Worm (Caenorhabditis elegans) whole organism, midembryonic: ENCODE data around the gene C50C3.19.

Source experiments
- T22C8.4 ChIP-seq: fragments of 200-800 bp; sonication (Bioruptor generic); IDR thresholded peaks from 2 replicates; pipeline ENCODE4 v1.3.6; 2022; ENCODE audit warnings: missing genetic modification characterization, missing compliant biosample characterization
- cog-1 ChIP-seq: sonication (generic microtip); optimal IDR thresholded peaks from 2 replicates; lab custom pipeline; 2016; ENCODE audit warnings: missing genetic modification characterization, missing compliant biosample characterization
- flt-1 ChIP-seq: fragments of 200-800 bp; sonication (Bioruptor generic); IDR thresholded peaks from 2 replicates; pipeline ENCODE4 v1.3.6; 2022; ENCODE audit warnings: missing genetic modification characterization, missing compliant biosample characterization
- klf-2 ChIP-seq: fragments of 200-800 bp; sonication (Bioruptor generic); conservative IDR thresholded peaks from 2 replicates; pipeline ENCODE4 v1.3.6; 2022; ENCODE audit warnings: missing genetic modification reagents, missing genetic modification characterization, missing compliant biosample characterization
- med-1 ChIP-seq: sonication (generic microtip); optimal IDR thresholded peaks from 2 replicates; lab custom pipeline; 2017; ENCODE audit warnings: missing genetic modification characterization, mild to moderate bottlenecking, missing compliant biosample characterization, antibody characterized with exemption, missing genetic modification reagents; ENCODE audit not compliant: insufficient read depth
- ref-1 ChIP-seq: fragments of 200-800 bp; sonication (Bioruptor generic); conservative IDR thresholded peaks from 2 replicates; pipeline ENCODE4 v1.3.6; 2022; ENCODE audit warnings: missing genetic modification reagents, missing genetic modification characterization, missing compliant biosample characterization
- tab-1 ChIP-seq: fragments of 200-800 bp; sonication (Bioruptor generic); IDR thresholded peaks from 2 replicates; pipeline ENCODE4 v1.3.6; 2022; ENCODE audit warnings: missing genetic modification characterization, missing compliant biosample characterization
- ztf-23 ChIP-seq: fragments of 200-800 bp; sonication (Bioruptor generic); IDR thresholded peaks from 2 replicates; pipeline ENCODE4 v1.3.6; 2022; ENCODE audit warnings: missing genetic modification reagents, missing genetic modification characterization, missing compliant biosample characterization
- ztf-29 ChIP-seq: fragments of 200-800 bp; sonication (Bioruptor generic); IDR thresholded peaks from 2 replicates; pipeline ENCODE4 v1.3.6; 2022; ENCODE audit warnings: missing genetic modification reagents, missing genetic modification characterization, missing compliant biosample characterization

C50C3.19 gene

DNA sequence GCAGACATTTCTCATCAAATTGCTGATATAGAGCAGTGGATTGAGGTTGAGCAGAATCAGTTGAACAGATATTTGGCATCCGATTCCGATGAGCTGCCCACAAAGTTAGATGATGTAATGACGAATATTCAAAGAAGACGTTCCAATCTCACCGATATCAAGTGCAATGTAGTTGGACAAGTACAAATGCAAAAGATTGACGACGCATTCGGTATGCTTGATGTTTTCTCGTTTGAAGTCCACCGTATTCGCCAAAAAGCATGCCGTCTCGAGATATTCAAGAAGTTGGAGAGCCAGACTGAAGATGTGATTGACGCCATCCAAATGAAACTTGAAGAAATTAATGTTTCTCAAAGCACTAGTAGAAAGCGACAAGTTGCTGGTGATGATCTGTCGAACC, 5.5 kb upstream of the C50C3.19 start:
- TF ChIP-seq flt-1 (no peak), ztf-23 (GFP tag; lab: Robert Waterston, UW) (no peak), tab-1 (GFP tag; lab: Robert Waterston, UW) (no peak), ztf-29 (GFP tag; lab: Robert Waterston, UW) (no peak), ref-1 (no peak), cog-1 (tag; lab: Kevin White, UChicago) (no peak), klf-2 (GFP tag; lab: Robert Waterston, UW) (no peak), med-1 (GFP tag; lab: Kevin White, UChicago) (no peak), T22C8.4 (no peak)

- no peak for TF ChIP-seq flt-1
- no peak for TF ChIP-seq ref-1
- TF ChIP-seq tab-1 (GFP tag; lab: Robert Waterston, UW) = no peak
- no peak for TF ChIP-seq med-1 (GFP tag; lab: Kevin White, UChicago)
- TF ChIP-seq ztf-23 (GFP tag; lab: Robert Waterston, UW) = no peak
- no peak for TF ChIP-seq klf-2 (GFP tag; lab: Robert Waterston, UW)
- no peak for TF ChIP-seq cog-1 (tag; lab: Kevin White, UChicago)
- no peak for TF ChIP-seq ztf-29 (GFP tag; lab: Robert Waterston, UW)
- no peak for TF ChIP-seq T22C8.4
Measured at ce11 chrIII:8191695-8192094, 1.1 kb downstream of the C50C3.19 start, which contains the start of gene C50C3.1. C50C3.1 (plus strand) TSS chrIII:8191995.

DNA sequence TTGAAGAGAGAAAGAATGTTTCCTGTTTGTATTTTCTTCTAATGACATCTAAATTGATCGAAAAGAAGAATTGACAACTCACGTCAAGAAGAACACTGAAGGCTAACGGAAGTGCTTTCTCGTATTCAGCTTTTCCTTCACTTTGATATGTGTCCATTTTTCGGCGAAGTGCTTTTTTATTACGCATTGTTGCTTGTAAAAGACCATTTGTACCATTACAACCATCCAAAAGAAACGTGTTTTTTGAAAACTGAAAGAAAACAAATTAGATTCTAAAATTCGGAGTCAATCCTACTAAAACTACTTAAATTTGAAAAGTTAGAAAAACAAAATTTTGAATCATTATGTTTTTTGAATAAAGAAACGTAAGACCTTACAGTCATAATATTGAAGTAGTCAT, 8.5 kb downstream of the C50C3.19 start:
- no peak for TF ChIP-seq klf-2 (GFP tag; lab: Robert Waterston, UW)
- no peak for TF ChIP-seq flt-1
- no peak for TF ChIP-seq ztf-23 (GFP tag; lab: Robert Waterston, UW)
- no peak for TF ChIP-seq cog-1 (tag; lab: Kevin White, UChicago)
- no peak for TF ChIP-seq T22C8.4
- TF ChIP-seq ztf-29 (GFP tag; lab: Robert Waterston, UW) = no peak

- no peak for TF ChIP-seq ztf-29 (GFP tag; lab: Robert Waterston, UW)
- no peak for TF ChIP-seq flt-1
- no peak for TF ChIP-seq med-1 (GFP tag; lab: Kevin White, UChicago)
- TF ChIP-seq klf-2 (GFP tag; lab: Robert Waterston, UW) = no peak
- TF ChIP-seq cog-1 (tag; lab: Kevin White, UChicago) = no peak
- no peak for TF ChIP-seq tab-1 (GFP tag; lab: Robert Waterston, UW)
- TF ChIP-seq ref-1 = no peak
- no peak for TF ChIP-seq T22C8.4
- TF ChIP-seq ztf-23 (GFP tag; lab: Robert Waterston, UW) = no peak
Measured at ce11 chrIII:8201117-8201516, 10.5 kb downstream of the C50C3.19 start, which contains the start of gene unc-36. unc-36 (minus strand) TSS chrIII:8201217.

ce11 chrIII:8201760-8202159, 11.2 kb downstream of the C50C3.19 start:
- TF ChIP-seq ref-1 = no peak
- no peak for TF ChIP-seq T22C8.4
- no peak for TF ChIP-seq med-1 (GFP tag; lab: Kevin White, UChicago)
- TF ChIP-seq cog-1 (tag; lab: Kevin White, UChicago) = no peak
- no peak for TF ChIP-seq klf-2 (GFP tag; lab: Robert Waterston, UW)
- TF ChIP-seq tab-1 (GFP tag; lab: Robert Waterston, UW) = no peak
- no peak for TF ChIP-seq ztf-23 (GFP tag; lab: Robert Waterston, UW)
- no peak for TF ChIP-seq ztf-29 (GFP tag; lab: Robert Waterston, UW)
- TF ChIP-seq flt-1 = no peak

DNA sequence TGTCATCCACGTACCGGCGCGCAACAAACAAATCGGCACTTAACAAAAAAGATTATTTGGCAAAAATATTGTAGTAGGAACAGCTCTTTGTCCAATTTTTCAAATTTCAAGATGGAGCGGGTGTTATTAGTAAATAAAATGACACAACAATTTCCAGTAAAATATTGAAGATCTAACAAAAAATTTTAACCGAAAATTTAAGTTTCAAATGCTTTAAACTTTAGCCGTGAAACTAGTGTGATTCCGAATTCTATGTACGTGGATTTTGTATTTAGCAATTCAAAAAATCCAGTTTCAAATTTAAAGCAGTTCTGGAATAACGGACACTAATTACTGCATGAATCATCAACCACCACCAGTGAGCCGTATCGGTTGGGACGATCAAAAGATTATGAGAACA, 12.1 kb downstream of the C50C3.19 start, which contains the start of gene snb-5:
TSS of gene snb-5 (plus strand) at position 301 of the 400 bp plus-strand sequence.
- TF ChIP-seq cog-1 (tag; lab: Kevin White, UChicago) (no peak), ztf-23 (GFP tag; lab: Robert Waterston, UW) (no peak), flt-1 (no peak), tab-1 (GFP tag; lab: Robert Waterston, UW) (no peak), med-1 (GFP tag; lab: Kevin White, UChicago) (no peak), ztf-29 (GFP tag; lab: Robert Waterston, UW) (no peak), T22C8.4 (no peak)

ce11 chrIII:8209775-8210174, 19.2 kb downstream of the C50C3.19 start, which contains the start of gene C30A5.10:
C30A5.10 (minus strand) TSS chrIII:8209875.
- TF ChIP-seq ztf-23 (GFP tag; lab: Robert Waterston, UW) (no peak), cog-1 (tag; lab: Kevin White, UChicago) (no peak), ztf-29 (GFP tag; lab: Robert Waterston, UW) (no peak), T22C8.4 (no peak), med-1 (GFP tag; lab: Kevin White, UChicago) (no peak), ref-1 (no peak), flt-1 (no peak), tab-1 (GFP tag; lab: Robert Waterston, UW) (no peak), klf-2 (GFP tag; lab: Robert Waterston, UW) (no peak)

ce11 chrIII:8211562-8211961, 21.0 kb downstream of the C50C3.19 start:
- TF ChIP-seq ref-1 (no peak), klf-2 (GFP tag; lab: Robert Waterston, UW) (no peak), ztf-29 (GFP tag; lab: Robert Waterston, UW) (no peak), tab-1 (GFP tag; lab: Robert Waterston, UW) (no peak), med-1 (GFP tag; lab: Kevin White, UChicago) (no peak), flt-1 (no peak), ztf-23 (GFP tag; lab: Robert Waterston, UW) (no peak), T22C8.4 (no peak), cog-1 (tag; lab: Kevin White, UChicago) (no peak)

DNA sequence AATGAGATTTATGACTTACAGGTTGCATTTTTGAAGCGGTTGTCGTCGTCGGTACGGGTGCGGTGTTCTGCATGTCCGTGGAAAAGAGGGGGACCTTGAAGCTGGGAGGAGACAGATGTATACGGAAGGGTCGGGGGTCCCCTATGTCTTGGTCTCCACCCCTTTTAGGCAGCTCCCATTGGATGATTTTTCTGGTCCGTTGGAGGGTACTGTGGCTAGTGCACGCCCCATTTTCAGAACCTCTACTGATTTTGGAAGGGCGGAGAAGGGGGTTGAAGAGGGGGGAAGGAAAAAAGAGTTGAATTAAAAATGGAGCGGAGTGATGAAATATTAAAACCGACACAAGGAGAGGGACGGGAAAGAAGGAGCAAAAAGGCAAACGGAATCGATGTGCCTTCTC, 25.6 kb downstream of the C50C3.19 start, which contains the start of gene unc-86:
TSS of gene unc-86 (minus strand) at position 113 of the 400 bp plus-strand sequence.
- TF ChIP-seq cog-1 (tag; lab: Kevin White, UChicago) (no peak), med-1 (GFP tag; lab: Kevin White, UChicago) (no peak), ztf-23 (GFP tag; lab: Robert Waterston, UW) (no peak), T22C8.4 (no peak), klf-2 (GFP tag; lab: Robert Waterston, UW) (no peak), flt-1 (no peak), ztf-29 (GFP tag; lab: Robert Waterston, UW) (no peak), ref-1 (no peak), tab-1 (GFP tag; lab: Robert Waterston, UW) (no peak)
